Fruit fly (Drosophila melanogaster) whole organism, embryonic: ENCODE data around the gene CG17154.

Experiments used
- Aef1 ChIP-seq: fragments of 200-800 bp; sonication (Bioruptor generic); IDR thresholded peaks from 3 replicates; pipeline ENCODE4 v1.3.6; 2022; ENCODE audit warnings: missing biosample characterization, missing genetic modification characterization
- B-H2 ChIP-seq: fragments of 200-800 bp; sonication (Bioruptor generic); optimal IDR thresholded peaks from 2 replicates; lab custom pipeline; 2018; ENCODE audit warnings: missing biosample characterization, mild to moderate bottlenecking, missing genetic modification characterization
- Bteb2 ChIP-seq: fragments of 200-800 bp; sonication (Bioruptor generic); optimal IDR thresholded peaks from 2 replicates; lab custom pipeline; 2016; ENCODE audit warnings: missing biosample characterization, missing genetic modification characterization
- CG10267 ChIP-seq: fragments of 200-800 bp; sonication (Bioruptor generic); optimal IDR thresholded peaks from 2 replicates; lab custom pipeline; 2018; ENCODE audit warnings: missing biosample characterization, mild to moderate bottlenecking, missing genetic modification characterization, moderate library complexity
- CG10366 ChIP-seq: fragments of 200-800 bp; sonication (Bioruptor generic); IDR thresholded peaks from 2 replicates; pipeline ENCODE4 v1.3.6; 2022; ENCODE audit warnings: missing biosample characterization, missing genetic modification characterization
- CG13424 ChIP-seq: fragments of 200-800 bp; sonication (Bioruptor generic); optimal IDR thresholded peaks from 2 replicates; lab custom pipeline; 2019; ENCODE audit warnings: missing biosample characterization, mild to moderate bottlenecking, missing genetic modification characterization, moderate library complexity
- CG14014 ChIP-seq: fragments of 200-800 bp; sonication (Bioruptor generic); IDR thresholded peaks from 2 replicates; pipeline ENCODE4 v1.3.6; 2022; ENCODE audit warnings: missing biosample characterization, missing genetic modification characterization
- CG15269 ChIP-seq: fragments of 200-800 bp; sonication (Bioruptor generic); optimal IDR thresholded peaks from 2 replicates; lab custom pipeline; 2018; ENCODE audit warnings: missing biosample characterization, mild to moderate bottlenecking, missing genetic modification characterization, moderate library complexity
- CG15601 ChIP-seq: fragments of 200-800 bp; sonication (Bioruptor generic); optimal IDR thresholded peaks from 3 replicates; lab custom pipeline; 2019; ENCODE audit warnings: missing biosample characterization, mild to moderate bottlenecking, missing genetic modification characterization, moderate library complexity
- CG17328 ChIP-seq: fragments of 200-800 bp; sonication (Bioruptor generic); IDR thresholded peaks from 2 replicates; pipeline ENCODE4 v1.3.6; 2022; ENCODE audit warnings: missing biosample characterization, missing genetic modification characterization
- CG1832 ChIP-seq: fragments of 200-800 bp; sonication (Bioruptor generic); optimal IDR thresholded peaks from 2 replicates; lab custom pipeline; 2017; ENCODE audit warnings: missing biosample characterization, mild to moderate bottlenecking, missing genetic modification characterization, inconsistent platforms
- CG18599 ChIP-seq: fragments of 200-800 bp; sonication (Bioruptor generic); optimal IDR thresholded peaks from 3 replicates; lab custom pipeline; 2017; ENCODE audit warnings: missing biosample characterization, missing genetic modification characterization, mild to moderate bottlenecking, moderate library complexity, missing genetic modification reagents
- CG2129 ChIP-seq: fragments of 200-800 bp; sonication (Bioruptor generic); IDR thresholded peaks from 2 replicates; pipeline ENCODE4 v1.3.6; 2022; ENCODE audit warnings: missing biosample characterization, missing genetic modification characterization; ENCODE audit not compliant: partially characterized antibody
- CG2202 ChIP-seq: fragments of 200-800 bp; sonication (Bioruptor generic); optimal IDR thresholded peaks from 2 replicates; lab custom pipeline; 2018; ENCODE audit warnings: missing biosample characterization, mild to moderate bottlenecking, missing genetic modification characterization
- CG2678 ChIP-seq: fragments of 200-800 bp; sonication (Bioruptor generic); optimal IDR thresholded peaks from 3 replicates; lab custom pipeline; 2019; ENCODE audit warnings: missing biosample characterization, mild to moderate bottlenecking, missing genetic modification characterization, moderate library complexity
- CG2712 ChIP-seq: fragments of 200-800 bp; optimal IDR thresholded peaks from 3 replicates; lab custom pipeline; 2019; ENCODE audit warnings: missing biosample characterization, mild to moderate bottlenecking, missing genetic modification characterization, moderate library complexity
- CG34422 ChIP-seq: fragments of 200-800 bp; sonication (Bioruptor generic); IDR thresholded peaks from 3 replicates; pipeline ENCODE4 v1.3.6; 2022; ENCODE audit warnings: missing biosample characterization, missing genetic modification characterization
- CG4424 ChIP-seq: fragments of 200-800 bp; sonication (Bioruptor generic); optimal IDR thresholded peaks from 3 replicates; lab custom pipeline; 2016; ENCODE audit warnings: missing biosample characterization, missing genetic modification characterization
- CG6175 ChIP-seq: fragments of 200-800 bp; sonication (Bioruptor generic); IDR thresholded peaks from 3 replicates; pipeline ENCODE4 v1.3.6; 2022; ENCODE audit warnings: missing biosample characterization, missing genetic modification characterization
- CG6689 ChIP-seq: fragments of 200-800 bp; sonication (Bioruptor generic); IDR thresholded peaks from 2 replicates; pipeline ENCODE4 v1.3.6; 2022; ENCODE audit warnings: missing biosample characterization, missing genetic modification characterization
- CG6854 ChIP-seq: fragments of 200-800 bp; sonication (Bioruptor generic); optimal IDR thresholded peaks from 3 replicates; lab custom pipeline; 2017; ENCODE audit warnings: missing biosample characterization, mild to moderate bottlenecking, missing genetic modification characterization
- CG8388 ChIP-seq: fragments of 200-800 bp; sonication (Bioruptor generic); optimal IDR thresholded peaks from 2 replicates; lab custom pipeline; 2019; ENCODE audit warnings: missing biosample characterization, mild to moderate bottlenecking, missing genetic modification characterization, moderate library complexity
- Hand ChIP-seq: fragments of 200-800 bp; sonication (Bioruptor generic); optimal IDR thresholded peaks from 2 replicates; lab custom pipeline; 2017; ENCODE audit warnings: mild to moderate bottlenecking, missing biosample characterization, missing genetic modification reagents, missing genetic modification characterization
- Hr51 ChIP-seq, 2 experiments: fragments of 200-800 bp; sonication (Bioruptor generic); optimal IDR thresholded peaks; 2 replicates in 1 of 2; 3 replicates in 1 of 2; lab custom pipeline; 2016 to 2018; ENCODE audit warnings: missing biosample characterization in 2 of 2, missing genetic modification characterization in 2 of 2, mild to moderate bottlenecking in 1 of 2, moderate library complexity in 1 of 2
- Jarid2 ChIP-seq: fragments of 200-800 bp; sonication (Bioruptor generic); optimal IDR thresholded peaks from 3 replicates; lab custom pipeline; 2017; ENCODE audit warnings: mild to moderate bottlenecking, missing biosample characterization, missing genetic modification reagents, missing genetic modification characterization
- MBD-R2 ChIP-seq: fragments of 200-800 bp; sonication (Bioruptor generic); IDR thresholded peaks from 2 replicates; pipeline ENCODE4 v1.3.6; 2022; ENCODE audit warnings: missing biosample characterization, missing genetic modification characterization
- Nf-YB ChIP-seq: fragments of 200-800 bp; sonication (Bioruptor generic); optimal IDR thresholded peaks from 3 replicates; lab custom pipeline; 2019; ENCODE audit warnings: missing biosample characterization, mild to moderate bottlenecking, missing genetic modification characterization, moderate library complexity
- Oaz ChIP-seq: fragments of 200-800 bp; sonication (Bioruptor generic); IDR thresholded peaks from 2 replicates; pipeline ENCODE4 v1.3.6; 2022; ENCODE audit warnings: missing biosample characterization, missing genetic modification characterization
- Six4 ChIP-seq: fragments of 200-800 bp; sonication (Bioruptor generic); optimal IDR thresholded peaks from 2 replicates; lab custom pipeline; 2016; ENCODE audit warnings: missing biosample characterization, missing genetic modification characterization
- Sox100B ChIP-seq: fragments of 200-800 bp; sonication (Bioruptor generic); optimal IDR thresholded peaks from 3 replicates; lab custom pipeline; 2018; ENCODE audit warnings: missing biosample characterization, mild to moderate bottlenecking, missing genetic modification characterization
- TFAM ChIP-seq: fragments of 200-800 bp; sonication (Bioruptor generic); optimal IDR thresholded peaks from 2 replicates; lab custom pipeline; 2017; ENCODE audit warnings: missing biosample characterization, missing genetic modification characterization, inconsistent platforms
- Taf1 ChIP-seq: fragments of 200-800 bp; sonication (Bioruptor generic); IDR thresholded peaks from 2 replicates; pipeline ENCODE4 v1.3.6; 2022; ENCODE audit warnings: missing biosample characterization, missing genetic modification characterization
- Xbp1 ChIP-seq: fragments of 200-800 bp; sonication (Bioruptor generic); optimal IDR thresholded peaks from 3 replicates; lab custom pipeline; 2016; ENCODE audit warnings: missing biosample characterization, mild to moderate bottlenecking, missing genetic modification characterization
- aop ChIP-seq: fragments of 200-800 bp; sonication (Bioruptor generic); IDR thresholded peaks from 2 replicates; pipeline ENCODE4 v1.3.6; 2022; ENCODE audit warnings: missing biosample characterization, missing genetic modification characterization
- az2 ChIP-seq: fragments of 200-800 bp; sonication (Bioruptor generic); optimal IDR thresholded peaks from 3 replicates; lab custom pipeline; 2016; ENCODE audit warnings: missing biosample characterization, missing genetic modification characterization
- bcd ChIP-seq: fragments of 200-800 bp; sonication (Bioruptor generic); optimal IDR thresholded peaks from 2 replicates; lab custom pipeline; 2017; ENCODE audit warnings: missing biosample characterization, mild to moderate bottlenecking, missing genetic modification characterization
- chm ChIP-seq: fragments of 200-800 bp; sonication (Bioruptor generic); IDR thresholded peaks from 2 replicates; pipeline ENCODE4 v1.3.6; 2022; ENCODE audit warnings: missing biosample characterization, missing genetic modification characterization
- dati ChIP-seq: fragments of 200-800 bp; sonication (Bioruptor generic); IDR thresholded peaks from 2 replicates; pipeline ENCODE4 v1.3.6; 2022; ENCODE audit warnings: missing biosample characterization, missing genetic modification characterization
- dmrt11E ChIP-seq: fragments of 200-800 bp; sonication (Bioruptor generic); optimal IDR thresholded peaks from 3 replicates; lab custom pipeline; 2018; ENCODE audit warnings: missing biosample characterization, mild to moderate bottlenecking, missing genetic modification characterization, moderate library complexity
- dpn ChIP-seq, 2 experiments: fragments of 200-800 bp; sonication (Bioruptor generic); optimal IDR thresholded peaks; 3 replicates each; lab custom pipeline; 2016; ENCODE audit warnings: missing biosample characterization in 2 of 2, missing genetic modification characterization in 2 of 2
- dysf ChIP-seq: fragments of 200-800 bp; sonication (Bioruptor generic); IDR thresholded peaks from 3 replicates; pipeline ENCODE4 v1.3.6; 2022; ENCODE audit warnings: missing biosample characterization, missing genetic modification characterization
- gt ChIP-seq: fragments of 200-800 bp; sonication (Bioruptor generic); IDR thresholded peaks from 2 replicates; pipeline ENCODE4 v1.3.6; 2022; ENCODE audit warnings: missing biosample characterization, missing genetic modification characterization
- nmo ChIP-seq: fragments of 200-800 bp; sonication (Bioruptor generic); optimal IDR thresholded peaks from 2 replicates; lab custom pipeline; 2018; ENCODE audit warnings: missing biosample characterization, mild to moderate bottlenecking, missing genetic modification characterization, moderate library complexity
- phol ChIP-seq: fragments of 200-800 bp; sonication (Bioruptor generic); optimal IDR thresholded peaks from 3 replicates; lab custom pipeline; 2018; ENCODE audit warnings: missing biosample characterization, mild to moderate bottlenecking, missing genetic modification characterization, moderate library complexity
- prd ChIP-seq, 3 experiments: fragments of >200 bp in 2 of 3; fragments of 200-800 bp in 1 of 3; sonication (Bioruptor generic) in 1 of 3; optimal IDR thresholded peaks in 2 of 3; IDR thresholded peaks in 1 of 3; 2 replicates in 2 of 3; 3 replicates in 1 of 3; pipeline versions ENCODE4 v1.3.6 to Lab custom; 2017 to 2022; ENCODE audit warnings: missing biosample characterization in 1 of 3, missing genetic modification characterization in 1 of 3
- sisA ChIP-seq: fragments of 200-800 bp; sonication (Bioruptor generic); IDR thresholded peaks from 2 replicates; pipeline ENCODE4 v1.3.6; 2022; ENCODE audit warnings: missing biosample characterization, missing genetic modification characterization
- tap ChIP-seq: fragments of 200-800 bp; optimal IDR thresholded peaks from 3 replicates; lab custom pipeline; 2019; ENCODE audit warnings: missing biosample characterization, mild to moderate bottlenecking, missing genetic modification characterization, moderate library complexity
- tgo ChIP-seq: fragments of 200-800 bp; sonication (Bioruptor generic); IDR thresholded peaks from 3 replicates; pipeline ENCODE4 v1.3.6; 2022; ENCODE audit warnings: missing biosample characterization, missing genetic modification characterization
- trem ChIP-seq: fragments of 200-800 bp; optimal IDR thresholded peaks from 3 replicates; lab custom pipeline; 2019; ENCODE audit warnings: missing biosample characterization, mild to moderate bottlenecking, missing genetic modification characterization, moderate library complexity

CG17154 gene

DNA sequence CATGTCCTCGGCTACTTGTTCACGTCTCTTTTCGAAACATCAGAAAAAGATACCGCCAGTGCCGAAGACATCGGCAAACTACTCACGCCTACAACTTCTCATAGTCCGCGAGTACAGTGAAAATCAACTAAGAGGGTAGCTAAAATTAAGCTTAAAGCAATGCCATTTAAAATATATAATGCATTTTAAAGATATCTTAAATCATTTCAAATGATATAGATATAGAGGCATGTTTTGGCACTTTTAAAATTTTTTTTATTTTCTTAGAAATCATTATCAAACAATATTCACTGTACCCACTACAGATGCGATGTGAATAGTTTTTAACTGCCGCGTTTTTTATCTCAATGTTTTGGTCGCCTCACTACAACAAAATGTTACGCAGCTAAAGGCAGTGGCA lies 37.8 kb upstream of the CG17154 start (continued):
- TF ChIP-seq Taf1 (0 out of 2 replicates have a peak, but pooled peaks have one; percentile 50), CG18599 (GFP tag; lab: Kevin White, UChicago) (peak; percentile 40), B-H2 (GFP tag; lab: Kevin White, UChicago) (no peak), CG4424 (GFP tag; lab: Kevin White, UChicago) (peak; percentile 16), Oaz (GFP tag; lab: Robert Waterston, UW) (no peak), trem (tag; lab: Kevin White, UChicago) (no peak), CG34422 (GFP tag; lab: Robert Waterston, UW) (peak; percentile 60; the same call in 2 of the 3 replicates), Nf-YB (GFP tag; lab: Kevin White, UChicago) (no peak), CG10267 (tag; lab: Kevin White, UChicago) (peak; percentile 41), bcd (GFP tag; lab: Kevin White, UChicago) (peak; percentile 16), tap (tag; lab: Kevin White, UChicago) (peak; percentile 54), CG2678 (peak; percentile 54), phol (tag; lab: Kevin White, UChicago) (peak; percentile 43), gt (GFP tag; lab: Robert Waterston, UW) (no peak), chm (GFP tag; lab: Robert Waterston, UW) (no peak), CG6689 (GFP tag; lab: Robert Waterston, UW) (peak; percentile 35; the same call in 1 of the 2 replicates), CG17328 (GFP tag; lab: Robert Waterston, UW) (0 out of 2 replicates have a peak, but pooled peaks have one; percentile 30), az2 (GFP tag; lab: Kevin White, UChicago) (no peak), aop (GFP tag; lab: Robert Waterston, UW) (no peak), CG15601 (tag; lab: Kevin White, UChicago) (no peak), TFAM (GFP tag; lab: Kevin White, UChicago) (no peak), prd (optimal IDR thresholded peaks at IDR 0.05; lab: Kevin White, UChicago) (no peak), prd (GFP tag; IDR thresholded peaks at IDR 0.05; lab: Robert Waterston, UW) (peak; percentile 67), Sox100B (GFP tag; lab: Kevin White, UChicago) (peak; percentile 29), dmrt11E (tag; lab: Kevin White, UChicago) (peak; percentile 2), MBD-R2 (GFP tag; lab: Robert Waterston, UW) (no peak), CG8388 (GFP tag; lab: Kevin White, UChicago) (peak; percentile 4), CG2202 (tag; lab: Kevin White, UChicago) (no peak), Hr51 (GFP tag; optimal IDR thresholded peaks at IDR 0.05; lab: Kevin White, UChicago) (peak in 1 of 2 experiments; percentile 31), dati (no peak), CG13424 (tag; lab: Kevin White, UChicago) (peak; percentile 28), tgo (peak; percentile 54; the same call in 1 of the 3 replicates), CG1832 (no peak), dpn (GFP tag; optimal IDR thresholded peaks at IDR 0.05; lab: Kevin White, UChicago) (peak in 1 of 2 experiments; percentile 2), Six4 (GFP tag; lab: Kevin White, UChicago) (peak; percentile 14), Bteb2 (no peak), CG14014 (GFP tag; lab: Robert Waterston, UW) (0 out of 2 replicates have a peak, but pooled peaks have one; percentile 39), sisA (peak; percentile 12; the same call in 1 of the 2 replicates), CG15269 (tag; lab: Kevin White, UChicago) (peak; percentile 43), nmo (GFP tag; lab: Kevin White, UChicago) (peak; percentile 14), dysf (GFP tag; lab: Robert Waterston, UW) (peak; percentile 66; the same call in 2 of the 3 replicates), CG10366 (GFP tag; lab: Robert Waterston, UW) (peak; percentile 50), CG2712 (tag; lab: Kevin White, UChicago) (peak; percentile 49), Xbp1 (GFP tag; lab: Kevin White, UChicago) (peak; percentile 7), CG2129 (GFP tag; lab: Robert Waterston, UW) (no peak), CG6854 (GFP tag; lab: Kevin White, UChicago) (no peak), Hand (no peak), Jarid2 (GFP tag; lab: Kevin White, UChicago) (no peak), CG6175 (GFP tag; lab: Robert Waterston, UW) (no peak), Aef1 (GFP tag; lab: Robert Waterston, UW) (peak; percentile 27; the same call in 1 of the 3 replicates)
